Fruit fly (Drosophila melanogaster): ENCODE results near the gene CG6324.
A peak's percentile ranks its signal among the peaks of the same experiment; 100 is the strongest.

The CG6324 gene

DNA sequence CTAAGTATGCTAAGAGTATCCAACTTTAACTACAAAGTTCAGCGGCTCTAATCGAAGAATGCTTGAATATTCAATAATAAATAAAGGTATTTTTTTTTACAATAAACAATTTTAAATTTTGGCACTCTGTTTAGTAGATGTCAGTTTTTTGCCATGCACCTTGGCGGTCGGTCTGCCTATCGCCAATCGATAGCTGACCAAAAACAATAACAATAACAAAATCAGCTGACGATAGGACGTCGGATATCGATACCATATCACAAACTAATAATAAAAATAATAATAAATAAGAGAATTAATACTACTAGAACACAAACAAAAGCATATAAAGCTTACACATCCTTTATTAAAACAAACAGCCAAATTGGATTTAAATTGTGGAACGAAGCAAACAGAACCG, 10.8 kb downstream of the CG6324 start, which contains the start of gene Gmap:
Gene Gmap (plus strand): TSS at position 241 of the 400 bp plus-strand sequence.
- TF ChIP-seq Mio (GFP tag; optimal IDR thresholded peaks at IDR 0.05) (no peak), h (GFP tag; optimal IDR thresholded peaks at IDR 0.05) (no peak), Hr78 (GFP tag; optimal IDR thresholded peaks at IDR 0.05) (no peak), Dif (GFP tag; optimal IDR thresholded peaks at IDR 0.05; ENCODE audit: partially characterized antibody) (peak; percentile 47), Vsx2 (GFP tag; optimal IDR thresholded peaks at IDR 0.05; ENCODE audit: partially characterized antibody) (no peak), sage (GFP tag; optimal IDR thresholded peaks at IDR 0.05) (peak; percentile 24)

DNA sequence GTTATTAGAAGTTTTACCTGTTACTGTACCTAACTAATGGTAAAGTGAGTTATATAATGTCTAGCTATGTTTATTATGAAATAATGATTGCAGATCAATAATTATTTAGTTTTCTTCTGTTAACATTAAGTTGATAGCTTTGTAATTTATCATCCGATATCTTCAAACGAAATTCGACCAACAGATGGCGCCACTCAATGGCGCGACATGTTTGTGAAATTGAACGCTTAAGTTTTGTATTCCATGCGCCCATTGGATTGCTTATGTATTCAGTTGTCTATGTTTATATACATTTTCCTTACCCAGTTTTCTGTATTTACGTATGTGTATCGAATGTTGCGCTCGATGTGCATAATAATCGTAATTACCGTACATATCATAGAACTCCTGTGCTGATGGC, 14.6 kb downstream of the CG6324 start:
- no peak for TF ChIP-seq CG9705 (GFP tag; optimal IDR thresholded peaks at IDR 0.05)
- no peak for TF ChIP-seq sage (GFP tag; optimal IDR thresholded peaks at IDR 0.05)
- no peak for TF ChIP-seq Jra (GFP tag; optimal IDR thresholded peaks at IDR 0.05)
- TF ChIP-seq lola (GFP tag; optimal IDR thresholded peaks at IDR 0.05) = no peak
- no peak for TF ChIP-seq foxo (GFP tag; optimal IDR thresholded peaks at IDR 0.05)
- no peak for TF ChIP-seq Myc (optimal IDR thresholded peaks at IDR 0.05)
- TF ChIP-seq GATAd (GFP tag; optimal IDR thresholded peaks at IDR 0.05) = no peak
- TF ChIP-seq brk (GFP tag; optimal IDR thresholded peaks at IDR 0.05) = no peak
- no peak for TF ChIP-seq OdsH (GFP tag; optimal IDR thresholded peaks at IDR 0.05)
- TF ChIP-seq Hnf4 (GFP tag; optimal IDR thresholded peaks at IDR 0.05) = no peak
- TF ChIP-seq CG32264 (GFP tag; optimal IDR thresholded peaks at IDR 0.05) = no peak
- no peak for TF ChIP-seq h (GFP tag; optimal IDR thresholded peaks at IDR 0.05)

DNA sequence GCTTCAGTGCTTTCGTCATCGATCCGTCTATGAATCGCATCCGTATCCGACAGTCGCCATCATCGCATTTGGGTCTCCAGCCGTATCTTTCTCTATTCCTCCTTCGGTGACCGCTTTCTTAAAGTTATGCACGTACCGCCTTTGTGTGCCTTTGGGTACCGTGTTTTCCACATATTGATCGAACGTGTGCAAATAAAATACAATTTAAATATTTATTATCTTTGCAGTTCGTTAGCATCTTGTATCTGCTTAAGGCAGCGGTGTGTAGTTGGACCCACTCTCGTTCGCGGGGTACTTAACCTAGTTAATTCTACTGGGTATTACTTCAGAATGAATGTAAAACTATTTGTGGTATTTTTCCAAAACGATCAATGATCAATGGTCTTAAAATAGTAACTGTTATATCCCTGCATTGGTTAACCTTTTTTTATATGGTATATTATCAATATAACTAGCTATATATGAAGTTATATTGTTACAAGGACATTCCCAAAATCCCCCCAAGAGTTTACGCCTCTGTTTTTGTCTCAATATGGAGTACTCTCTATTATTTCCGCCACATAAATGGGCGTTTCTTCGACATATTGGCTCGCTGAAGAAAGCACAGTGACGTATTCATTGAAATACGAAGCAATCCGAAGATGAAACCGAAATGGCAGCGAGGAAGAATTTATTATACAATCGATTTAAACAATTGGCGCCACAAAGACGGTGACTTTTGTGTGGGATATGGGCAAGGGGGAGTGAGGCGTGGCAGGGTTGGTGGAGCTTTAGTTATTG, 19.9 kb downstream of the CG6324 start:
- TF ChIP-seq Dif (GFP tag; optimal IDR thresholded peaks at IDR 0.05; ENCODE audit: partially characterized antibody) (no peak), Mio (GFP tag; optimal IDR thresholded peaks at IDR 0.05) (no peak), Hnf4 (GFP tag; optimal IDR thresholded peaks at IDR 0.05) (no peak), woc (GFP tag; optimal IDR thresholded peaks at IDR 0.05) (no peak), usp (GFP tag; optimal IDR thresholded peaks at IDR 0.05) (no peak), GATAd (GFP tag; optimal IDR thresholded peaks at IDR 0.05) (no peak), Abd-B (GFP tag; optimal IDR thresholded peaks at IDR 0.05) (no peak), tai (GFP tag; optimal IDR thresholded peaks at IDR 0.05) (no peak), psq (GFP tag; optimal IDR thresholded peaks at IDR 0.05) (no peak), sv (GFP tag; optimal IDR thresholded peaks at IDR 0.05) (no peak), N (GFP tag; optimal IDR thresholded peaks at IDR 0.05) (no peak)

DNA sequence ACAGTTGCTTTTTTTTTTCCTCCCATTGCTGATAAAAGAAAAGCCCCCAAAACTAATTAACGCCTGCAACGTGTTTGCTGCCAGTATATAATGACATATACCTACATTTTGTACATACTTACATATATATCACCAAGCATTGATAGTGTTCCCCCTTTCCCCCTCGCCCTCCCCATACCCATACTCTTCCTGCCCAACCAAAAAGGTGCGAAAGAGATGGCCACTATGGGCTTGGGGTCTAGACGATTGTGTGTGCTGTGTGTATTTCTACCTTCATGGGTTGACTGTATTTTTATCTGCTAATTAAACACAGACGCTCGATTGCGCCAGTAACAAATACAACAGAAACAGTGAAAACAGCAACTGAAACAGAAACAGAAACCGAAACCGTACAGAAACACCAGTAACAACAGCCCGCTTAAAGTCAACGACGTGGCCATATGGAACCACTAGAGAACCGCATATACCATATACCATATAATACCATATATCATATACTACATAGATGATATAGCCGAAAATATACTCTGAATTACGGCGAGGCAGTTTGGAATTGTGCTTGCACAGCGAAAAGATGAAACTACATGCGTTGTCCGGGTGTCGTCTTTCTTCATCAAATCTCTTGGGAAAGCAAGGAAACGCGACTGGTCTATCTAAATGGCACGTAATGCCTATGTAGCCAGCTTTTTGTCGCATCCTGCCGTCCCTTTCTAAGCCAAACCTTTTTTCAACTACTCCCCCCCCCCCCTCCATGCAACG, 20.9 kb downstream of the CG6324 start:
- no peak for TF ChIP-seq h (GFP tag; optimal IDR thresholded peaks at IDR 0.05)
- TF ChIP-seq Dif (GFP tag; optimal IDR thresholded peaks at IDR 0.05; ENCODE audit: partially characterized antibody) = no peak
- no peak for TF ChIP-seq Rel (GFP tag; optimal IDR thresholded peaks at IDR 0.05)
- TF ChIP-seq Rel (tag; optimal IDR thresholded peaks at IDR 0.05) = peak; percentile 54
- TF ChIP-seq CrebA (GFP tag; optimal IDR thresholded peaks at IDR 0.05; ENCODE audit: borderline replicate concordance) = peak; percentile 1
- TF ChIP-seq foxo (GFP tag; optimal IDR thresholded peaks at IDR 0.05) = no peak
- no peak for TF ChIP-seq OdsH (GFP tag; optimal IDR thresholded peaks at IDR 0.05)

DNA sequence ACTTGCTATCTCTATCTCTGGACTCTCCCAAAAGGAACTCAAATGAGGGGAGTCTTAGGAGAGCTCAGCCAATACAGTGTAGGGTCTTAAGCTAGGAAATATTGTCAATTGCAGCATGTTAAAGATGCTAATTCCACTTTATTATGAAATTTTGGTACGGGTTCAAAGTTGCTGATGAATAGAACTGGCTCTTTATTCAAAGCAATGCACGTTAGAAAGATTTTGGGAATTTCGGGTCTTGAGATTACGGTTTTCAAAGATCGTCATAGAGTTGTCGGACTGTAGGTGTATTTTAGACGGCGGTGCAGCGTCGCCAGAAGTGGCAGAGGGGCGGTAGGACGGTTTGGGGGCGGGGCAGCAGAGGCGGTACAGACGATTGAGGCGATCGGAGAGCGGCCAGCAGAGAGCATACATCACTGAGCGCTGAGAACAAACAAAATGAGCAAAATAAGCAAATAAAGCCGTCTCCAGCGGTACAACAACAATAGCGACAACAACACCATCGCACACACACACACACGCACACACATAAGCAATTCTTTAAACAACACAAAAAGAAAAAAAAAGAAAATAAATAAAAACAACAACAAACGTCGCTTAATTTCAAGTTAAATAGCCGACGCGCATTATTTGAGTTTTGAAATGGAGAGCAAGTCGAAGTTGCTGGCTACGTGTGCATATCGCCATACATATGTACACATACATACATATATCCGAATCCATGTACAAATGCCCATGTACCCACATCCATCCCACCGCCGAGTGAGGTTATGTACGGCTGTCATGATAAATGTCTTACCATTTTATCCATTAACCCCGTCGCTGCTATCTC, 21.8 kb downstream of the CG6324 start:
- TF ChIP-seq CrebA (GFP tag; optimal IDR thresholded peaks at IDR 0.05; ENCODE audit: borderline replicate concordance) (no peak), psq (GFP tag; optimal IDR thresholded peaks at IDR 0.05) (no peak), CG9705 (GFP tag; optimal IDR thresholded peaks at IDR 0.05) (no peak), Rel (GFP tag; optimal IDR thresholded peaks at IDR 0.05) (no peak), Rel (tag; optimal IDR thresholded peaks at IDR 0.05) (no peak), Dfd (GFP tag; optimal IDR thresholded peaks at IDR 0.05) (no peak), h (GFP tag; optimal IDR thresholded peaks at IDR 0.05) (peak; percentile 21), Abd-B (GFP tag; optimal IDR thresholded peaks at IDR 0.05) (no peak), pan (optimal IDR thresholded peaks at IDR 0.05) (no peak), ey (GFP tag; optimal IDR thresholded peaks at IDR 0.05) (peak; percentile 14), brk (GFP tag; optimal IDR thresholded peaks at IDR 0.05) (no peak), fru (GFP tag; optimal IDR thresholded peaks at IDR 0.05) (peak; percentile 18), woc (GFP tag; optimal IDR thresholded peaks at IDR 0.05) (no peak), sage (GFP tag; optimal IDR thresholded peaks at IDR 0.05) (no peak)

Data from whole organism, wandering third instar larva.